Worm (Caenorhabditis elegans) whole organism, late embryonic: ENCODE data around the gene hsp-43.

Source experiments
- ama-1 ChIP-seq: fragments of 150-350 bp; optimal IDR thresholded peaks from 2 replicates; lab custom pipeline; 2014
- ceh-34 ChIP-seq: sonication (generic microtip); optimal IDR thresholded peaks from 2 replicates; lab custom pipeline; 2016; ENCODE audit warnings: mild to moderate bottlenecking, missing genetic modification characterization, missing compliant biosample characterization
- fkh-10 ChIP-seq: fragments of 150-350 bp; optimal IDR thresholded peaks from 2 replicates; lab custom pipeline; 2014; ENCODE audit warnings: missing biosample characterization, missing genetic modification reagents, missing genetic modification characterization
- hlh-30 ChIP-seq: sonication (generic microtip); optimal IDR thresholded peaks from 2 replicates; lab custom pipeline; 2017; ENCODE audit warnings: antibody characterized with exemption, missing genetic modification characterization, missing compliant biosample characterization; ENCODE audit not compliant: insufficient read depth
- hlh-6 ChIP-seq: sonication (generic microtip); optimal IDR thresholded peaks from 2 replicates; lab custom pipeline; 2016; ENCODE audit warnings: missing genotype, missing genetic modification characterization, missing compliant biosample characterization
- odd-2 ChIP-seq: sonication (generic microtip); optimal IDR thresholded peaks from 2 replicates; lab custom pipeline; 2017; ENCODE audit warnings: antibody characterized with exemption, mild to moderate bottlenecking, missing genetic modification characterization, missing compliant biosample characterization
- pat-9 ChIP-seq: fragments of 200-800 bp; sonication (Bioruptor generic); optimal IDR thresholded peaks from 2 replicates; lab custom pipeline; 2018; ENCODE audit warnings: mild to moderate bottlenecking, missing genetic modification characterization, moderate library complexity, missing compliant biosample characterization
- pqm-1 ChIP-seq: sonication (generic microtip); optimal IDR thresholded peaks from 2 replicates; lab custom pipeline; 2016; ENCODE audit warnings: missing genetic modification characterization, missing compliant biosample characterization
- pros-1 ChIP-seq: fragments of 150-350 bp; optimal IDR thresholded peaks from 2 replicates; lab custom pipeline; 2014; ENCODE audit warnings: missing biosample characterization, missing genetic modification reagents, missing genetic modification characterization
- ttx-3 ChIP-seq: sonication (generic microtip); optimal IDR thresholded peaks from 2 replicates; lab custom pipeline; 2016; ENCODE audit warnings: missing genetic modification reagents, missing genetic modification characterization, missing compliant biosample characterization

DNA sequence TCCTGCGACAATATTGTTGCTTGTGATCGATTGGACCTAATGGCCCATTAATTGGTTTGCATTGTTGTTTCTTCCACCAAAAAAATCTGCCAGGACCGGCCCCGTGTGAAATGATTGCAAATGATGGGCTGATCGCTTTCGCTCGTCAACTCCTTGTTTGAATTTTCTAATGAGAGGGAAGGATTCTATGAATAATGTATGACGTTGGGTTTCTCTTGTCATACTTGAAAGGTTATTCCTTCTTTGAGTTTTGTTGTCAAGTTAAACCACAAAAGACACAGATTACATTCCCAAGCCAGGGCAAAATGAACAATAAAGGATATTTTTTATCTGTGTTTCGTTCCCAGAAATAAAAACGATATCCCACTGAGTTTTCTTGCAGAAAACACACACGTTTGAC lies 41.4 kb upstream of the hsp-43 start:
- TF ChIP-seq odd-2 (tag; lab: Kevin White, UChicago) = no peak
- TF ChIP-seq pqm-1 = no peak
- no peak for TF ChIP-seq pros-1 (tag; lab: Kevin White, UChicago)
- no peak for TF ChIP-seq ama-1
- TF ChIP-seq pat-9 (tag; lab: Kevin White, UChicago) = no peak
- TF ChIP-seq ttx-3 (tag; lab: Kevin White, UChicago) = no peak
- no peak for TF ChIP-seq ceh-34 (tag; lab: Kevin White, UChicago)
- no peak for TF ChIP-seq fkh-10 (GFP tag; lab: Kevin White, UChicago)
- TF ChIP-seq hlh-30 = no peak
- TF ChIP-seq hlh-6 (tag; lab: Kevin White, UChicago) = no peak
